Worm (Caenorhabditis elegans) whole organism, L4 larva: ENCODE results near the gene gldi-9.

Source experiments
- D1046.2 ChIP-seq: fragments of 200-800 bp; sonication (Bioruptor generic); IDR thresholded peaks from 2 replicates; pipeline ENCODE4 v1.3.6; 2022; ENCODE audit warnings: missing genetic modification characterization, missing compliant biosample characterization
- F10B5.3 ChIP-seq: sonication (generic microtip); optimal IDR thresholded peaks from 2 replicates; lab custom pipeline; 2016; ENCODE audit warnings: mild to moderate bottlenecking, missing genetic modification characterization, missing compliant biosample characterization
- F49E8.2 ChIP-seq: sonication (generic microtip); optimal IDR thresholded peaks from 2 replicates; lab custom pipeline; 2016; ENCODE audit warnings: missing compliant biosample characterization, mild to moderate bottlenecking, missing genetic modification characterization, borderline replicate concordance
- Y105C5A.15 ChIP-seq: fragments of 200-800 bp; sonication (Bioruptor generic); IDR thresholded peaks from 2 replicates; pipeline ENCODE4 v1.3.6; 2022; ENCODE audit warnings: missing genetic modification characterization, missing compliant biosample characterization
- Y5F2A.4 ChIP-seq: fragments of 200-800 bp; sonication (Bioruptor generic); optimal IDR thresholded peaks from 2 replicates; lab custom pipeline; 2018; ENCODE audit warnings: mild to moderate bottlenecking, missing genetic modification characterization, missing compliant biosample characterization
- Y75B8A.6 ChIP-seq: fragments of 200-800 bp; sonication (Bioruptor generic); IDR thresholded peaks from 2 replicates; pipeline ENCODE4 v1.3.6; 2022; ENCODE audit warnings: missing genetic modification reagents, missing genetic modification characterization, missing compliant biosample characterization
- aha-1 ChIP-seq: fragments of 150-350 bp; peaks from one replicate; lab custom pipeline; 2014; ENCODE audit warnings: missing biosample characterization, missing genetic modification characterization
- arid-1 ChIP-seq: fragments of 200-800 bp; sonication (Bioruptor generic); conservative IDR thresholded peaks from 2 replicates; pipeline ENCODE4 v1.3.6; 2022; ENCODE audit warnings: missing genetic modification reagents, missing genetic modification characterization, missing compliant biosample characterization
- attf-4 ChIP-seq: sonication (generic microtip); optimal IDR thresholded peaks from 3 replicates; lab custom pipeline; 2017; ENCODE audit warnings: missing biosample characterization, missing genetic modification characterization
- ceh-20 ChIP-seq: fragments of 200-800 bp; sonication (Bioruptor generic); IDR thresholded peaks from 2 replicates; pipeline ENCODE4 v1.3.6; 2022; ENCODE audit warnings: missing genetic modification reagents, missing genetic modification characterization, missing compliant biosample characterization
- ceh-28 ChIP-seq: fragments of 150-350 bp; optimal IDR thresholded peaks from 2 replicates; lab custom pipeline; 2014; ENCODE audit warnings: missing biosample characterization, missing genetic modification reagents, missing genetic modification characterization
- ceh-44 ChIP-seq: fragments of 200-800 bp; sonication (Bioruptor generic); IDR thresholded peaks from 2 replicates; pipeline ENCODE4 v1.3.6; 2022; ENCODE audit warnings: missing genetic modification reagents, missing genetic modification characterization, missing compliant biosample characterization
- ceh-62 ChIP-seq: sonication (generic microtip); optimal IDR thresholded peaks from 2 replicates; lab custom pipeline; 2017; ENCODE audit warnings: missing biosample characterization, missing genetic modification characterization
- ceh-82 ChIP-seq: sonication (generic microtip); optimal IDR thresholded peaks from 2 replicates; lab custom pipeline; 2017; ENCODE audit warnings: missing biosample characterization, missing genetic modification characterization
- ces-1 ChIP-seq: fragments of 150-350 bp; sonication (generic microtip); optimal IDR thresholded peaks from 4 replicates; lab custom pipeline; 2014; ENCODE audit warnings: missing biosample characterization, missing genetic modification reagents, missing genetic modification characterization
- daf-19 ChIP-seq: fragments of 200-800 bp; sonication (Bioruptor generic); conservative IDR thresholded peaks from 2 replicates; pipeline ENCODE4 v1.3.6; 2022; ENCODE audit warnings: missing genetic modification characterization, missing compliant biosample characterization
- daf-8 ChIP-seq: fragments of 200-800 bp; sonication (Bioruptor generic); IDR thresholded peaks from 2 replicates; pipeline ENCODE4 v1.3.6; 2022; ENCODE audit warnings: missing genetic modification characterization, missing compliant biosample characterization
- dmd-6 ChIP-seq: fragments of 200-800 bp; sonication (Bioruptor generic); IDR thresholded peaks from 2 replicates; pipeline ENCODE4 v1.3.6; 2022; ENCODE audit warnings: missing genetic modification reagents, missing genetic modification characterization, missing compliant biosample characterization
- dpl-1 ChIP-seq: fragments of 150-350 bp; optimal IDR thresholded peaks from 2 replicates; lab custom pipeline; 2014; ENCODE audit warnings: missing biosample characterization, missing genetic modification reagents, missing genetic modification characterization
- duxl-1 ChIP-seq: sonication (generic microtip); optimal IDR thresholded peaks from 2 replicates; lab custom pipeline; 2016; ENCODE audit warnings: mild to moderate bottlenecking, missing genetic modification characterization, moderate library complexity, missing compliant biosample characterization; ENCODE audit not compliant: poor library complexity
- egl-27 ChIP-seq: sonication (generic microtip); optimal IDR thresholded peaks from 3 replicates; lab custom pipeline; 2017; ENCODE audit warnings: missing biosample characterization, missing genetic modification reagents, missing genetic modification characterization
- fkh-10 ChIP-seq: fragments of 150-350 bp; optimal IDR thresholded peaks from 2 replicates; lab custom pipeline; 2014; ENCODE audit warnings: missing biosample characterization, missing genetic modification reagents, missing genetic modification characterization
- gei-8 ChIP-seq: fragments of 200-800 bp; sonication (Bioruptor generic); optimal IDR thresholded peaks from 2 replicates; lab custom pipeline; 2018; ENCODE audit warnings: mild to moderate bottlenecking, missing genetic modification characterization, missing compliant biosample characterization
- hif-1 ChIP-seq, 2 experiments: sonication (generic microtip); optimal IDR thresholded peaks; 2 replicates each; lab custom pipeline; 2016 to 2017; ENCODE audit warnings: missing compliant biosample characterization in 2 of 2, missing genetic modification characterization in 2 of 2, missing genetic modification reagents in 2 of 2, missing genotype in 2 of 2, mild to moderate bottlenecking in 1 of 2
- jun-1 ChIP-seq: fragments of 150-350 bp; optimal IDR thresholded peaks from 2 replicates; lab custom pipeline; 2014; ENCODE audit warnings: missing biosample characterization, missing genetic modification reagents, missing genetic modification characterization
- lin-1 ChIP-seq: fragments of 200-800 bp; sonication (Bioruptor generic); IDR thresholded peaks from 2 replicates; pipeline ENCODE4 v1.3.6; 2022; ENCODE audit warnings: missing genetic modification reagents, missing genetic modification characterization, missing compliant biosample characterization
- lin-13 ChIP-seq: fragments of 150-350 bp; optimal IDR thresholded peaks from 2 replicates; lab custom pipeline; 2014; ENCODE audit warnings: missing biosample characterization, missing genetic modification reagents, missing genetic modification characterization
- lin-15B ChIP-seq: fragments of 150-350 bp; sonication (generic microtip); optimal IDR thresholded peaks from 3 replicates; lab custom pipeline; 2014; ENCODE audit warnings: missing biosample characterization, missing genetic modification characterization
- lin-38 ChIP-seq: fragments of 200-800 bp; sonication (Bioruptor generic); IDR thresholded peaks from 2 replicates; pipeline ENCODE4 v1.3.6; 2022; ENCODE audit warnings: missing genetic modification reagents, missing genetic modification characterization, missing compliant biosample characterization
- lir-3 ChIP-seq: sonication (generic microtip); optimal IDR thresholded peaks from 2 replicates; lab custom pipeline; 2016; ENCODE audit warnings: mild to moderate bottlenecking, missing genetic modification characterization, missing compliant biosample characterization
- mdl-1 ChIP-seq, 2 experiments: fragments of 150-350 bp in 1 of 2; sonication (generic microtip) in 1 of 2; optimal IDR thresholded peaks; 2 replicates each; lab custom pipeline; 2014 to 2017; ENCODE audit warnings: missing biosample characterization in 2 of 2, missing genetic modification characterization in 2 of 2
- mep-1 ChIP-seq: fragments of 150-350 bp; sonication (generic microtip); optimal IDR thresholded peaks from 3 replicates; lab custom pipeline; 2014; ENCODE audit warnings: missing biosample characterization, missing genetic modification characterization
- nhr-10 ChIP-seq: fragments of 150-350 bp; optimal IDR thresholded peaks from 2 replicates; lab custom pipeline; 2014; ENCODE audit warnings: missing biosample characterization, missing genetic modification characterization
- nhr-111 ChIP-seq: fragments of 200-800 bp; sonication (Bioruptor generic); optimal IDR thresholded peaks from 2 replicates; lab custom pipeline; 2018; ENCODE audit warnings: mild to moderate bottlenecking, missing genetic modification characterization, missing compliant biosample characterization
- nhr-77 ChIP-seq: fragments of 150-350 bp; optimal IDR thresholded peaks from 2 replicates; lab custom pipeline; 2014; ENCODE audit warnings: missing biosample characterization, missing genetic modification characterization
- pqm-1 ChIP-seq: sonication (generic microtip); optimal IDR thresholded peaks from 2 replicates; lab custom pipeline; 2017; ENCODE audit warnings: missing biosample characterization, missing genetic modification characterization
- rbr-2 ChIP-seq: sonication (generic microtip); optimal IDR thresholded peaks from 2 replicates; lab custom pipeline; 2016; ENCODE audit warnings: missing genotype, missing genetic modification characterization, missing compliant biosample characterization
- sdz-12 ChIP-seq: fragments of 200-800 bp; sonication (Bioruptor generic); optimal IDR thresholded peaks from 2 replicates; lab custom pipeline; 2018; ENCODE audit warnings: mild to moderate bottlenecking, missing genetic modification characterization, missing compliant biosample characterization
- set-16 ChIP-seq: fragments of 200-800 bp; sonication (Bioruptor generic); IDR thresholded peaks from 2 replicates; pipeline ENCODE4 v1.3.6; 2022; ENCODE audit warnings: missing genetic modification reagents, missing genetic modification characterization, missing compliant biosample characterization
- snpc-1.2 ChIP-seq: fragments of 200-800 bp; sonication (Bioruptor generic); IDR thresholded peaks from 2 replicates; pipeline ENCODE4 v1.3.6; 2022; ENCODE audit warnings: missing genetic modification reagents, missing genetic modification characterization, missing compliant biosample characterization
- spr-1 ChIP-seq: sonication (generic microtip); optimal IDR thresholded peaks from 2 replicates; lab custom pipeline; 2016; ENCODE audit warnings: mild to moderate bottlenecking, missing genetic modification characterization, missing compliant biosample characterization
- tra-1 ChIP-seq: fragments of 200-800 bp; sonication (Bioruptor generic); IDR thresholded peaks from 2 replicates; pipeline ENCODE4 v1.3.6; 2022; ENCODE audit warnings: missing genetic modification reagents, missing genetic modification characterization, missing compliant biosample characterization
- unc-130 ChIP-seq: sonication (generic microtip); optimal IDR thresholded peaks from 2 replicates; lab custom pipeline; 2016; ENCODE audit warnings: missing genetic modification reagents, missing genetic modification characterization, missing compliant biosample characterization
- unc-39 ChIP-seq: sonication (generic microtip); optimal IDR thresholded peaks from 2 replicates; lab custom pipeline; 2017; ENCODE audit warnings: missing biosample characterization, missing genetic modification characterization
- unc-62 ChIP-seq, 3 experiments: fragments of 150-350 bp in 1 of 3; sonication (generic microtip); optimal IDR thresholded peaks in 2 of 3; peaks in 1 of 3; 1 replicate in 1 of 3; 2 replicates in 2 of 3; lab custom pipeline; 2014 to 2017; ENCODE audit warnings: missing biosample characterization in 3 of 3, missing genetic modification characterization in 3 of 3, missing genetic modification reagents in 3 of 3, missing genotype in 1 of 3
- vab-7 ChIP-seq: fragments of 200-800 bp; sonication (Bioruptor generic); IDR thresholded peaks from 2 replicates; pipeline ENCODE4 v1.3.6; 2022; ENCODE audit warnings: missing genetic modification reagents, missing genetic modification characterization, missing compliant biosample characterization
- zag-1 ChIP-seq: fragments of 150-350 bp; optimal IDR thresholded peaks from 2 replicates; lab custom pipeline; 2014; ENCODE audit warnings: missing biosample characterization, missing genetic modification characterization
- zfp-3 ChIP-seq: fragments of 200-800 bp; sonication (Bioruptor generic); conservative IDR thresholded peaks from 2 replicates; pipeline ENCODE4 v1.3.6; 2022; ENCODE audit warnings: missing genetic modification reagents, missing genetic modification characterization, missing compliant biosample characterization
- zip-11 ChIP-seq: fragments of 200-800 bp; sonication (Bioruptor generic); IDR thresholded peaks from 2 replicates; pipeline ENCODE4 v1.3.6; 2022; ENCODE audit warnings: missing genetic modification characterization, missing compliant biosample characterization
- zip-2 ChIP-seq: fragments of 150-350 bp; optimal IDR thresholded peaks from 2 replicates; lab custom pipeline; 2014; ENCODE audit warnings: missing biosample characterization, missing genetic modification characterization
- ztf-11 ChIP-seq: fragments of 150-350 bp; optimal IDR thresholded peaks from 2 replicates; lab custom pipeline; 2014; ENCODE audit warnings: missing biosample characterization, missing genetic modification characterization
- ztf-7 ChIP-seq: fragments of 150-350 bp; optimal IDR thresholded peaks from 2 replicates; lab custom pipeline; 2014; ENCODE audit warnings: missing biosample characterization, missing genetic modification characterization

gldi-9 gene

ce11 chrIII:2785840-2786239 is 29.7 kb upstream of the gldi-9 start, which contains the start of gene Y71H2AM.20:
TSS of gene Y71H2AM.20 (minus strand) at chrIII:2785948.
- no peak for TF ChIP-seq lir-3
- no peak for TF ChIP-seq set-16
- TF ChIP-seq nhr-10 (tag; lab: Kevin White, UChicago), result peak; percentile 77
- TF ChIP-seq tra-1 (GFP tag; lab: Robert Waterston, UW), result peak; percentile 44; the same call in 1 of the 2 replicates
- peak; percentile 94 for TF ChIP-seq lin-15B (tag; lab: Kevin White, UChicago)
- TF ChIP-seq nhr-77 (tag; lab: Kevin White, UChicago), result peak; percentile 98
- TF ChIP-seq zfp-3 (GFP tag; lab: Robert Waterston, UW), result peak; percentile 83
- TF ChIP-seq dpl-1 (GFP tag; lab: Kevin White, UChicago), result peak; percentile 92
- no peak for TF ChIP-seq gei-8 (GFP tag; lab: Kevin White, UChicago)
- peak; percentile 61; the same call in 1 of the 2 replicates for TF ChIP-seq Y75B8A.6
- TF ChIP-seq unc-130 (GFP tag; lab: Kevin White, UChicago), result peak; percentile 91
- no peak for TF ChIP-seq unc-39 (tag; lab: Kevin White, UChicago)
- no peak for TF ChIP-seq Y105C5A.15 (GFP tag; lab: Robert Waterston, UW)
- TF ChIP-seq zag-1 (tag; lab: Kevin White, UChicago), result no peak
- TF ChIP-seq zip-11, result no peak
- TF ChIP-seq zip-2 (tag; lab: Kevin White, UChicago), result peak; percentile 73
- TF ChIP-seq ceh-28 (tag; lab: Kevin White, UChicago), result peak; percentile 66
- peak; percentile 91 for TF ChIP-seq dmd-6
- peak; percentile 98 for TF ChIP-seq aha-1 (tag; lab: Kevin White, UChicago)
- peak; percentile 98 for TF ChIP-seq lin-13 (GFP tag; lab: Kevin White, UChicago)
- no peak for TF ChIP-seq attf-4
- TF ChIP-seq mdl-1 (tag; optimal IDR thresholded peaks at IDR 0.05; lab: Kevin White, UChicago), result peak in 1 of 2 experiments; percentile 79
- TF ChIP-seq ceh-44 (GFP tag; lab: Robert Waterston, UW), result peak; percentile 45; the same call in 1 of the 2 replicates
- TF ChIP-seq duxl-1 (tag; lab: Kevin White, UChicago), result peak; percentile 80
- TF ChIP-seq rbr-2, result peak; percentile 95
- peak; percentile 24 to 85 for TF ChIP-seq hif-1 (tag; optimal IDR thresholded peaks at IDR 0.05; lab: Kevin White, UChicago)
- TF ChIP-seq spr-1 (tag; lab: Kevin White, UChicago), result peak; percentile 91
- peak; percentile 94 for TF ChIP-seq arid-1 (GFP tag; lab: Robert Waterston, UW)
- no peak for TF ChIP-seq nhr-111 (GFP tag; lab: Kevin White, UChicago)
- peak; percentile 86 for TF ChIP-seq ztf-7 (tag; lab: Kevin White, UChicago)
- TF ChIP-seq jun-1 (tag; lab: Kevin White, UChicago), result peak; percentile 76
- no peak for TF ChIP-seq sdz-12
- peak; percentile 76 for TF ChIP-seq ces-1 (GFP tag; lab: Kevin White, UChicago)
- TF ChIP-seq Y5F2A.4 (GFP tag; lab: Kevin White, UChicago), result no peak
- TF ChIP-seq lin-38 (GFP tag; lab: Robert Waterston, UW), result peak; percentile 99
- no peak for TF ChIP-seq egl-27 (tag; lab: Kevin White, UChicago)
- no peak for TF ChIP-seq daf-8 (GFP tag; lab: Robert Waterston, UW)
- TF ChIP-seq ceh-62 (tag; lab: Kevin White, UChicago), result no peak
- TF ChIP-seq F49E8.2 (tag; lab: Kevin White, UChicago), result peak; percentile 76
- no peak for TF ChIP-seq daf-19 (GFP tag; lab: Robert Waterston, UW)
- TF ChIP-seq ceh-20 (GFP tag; lab: Robert Waterston, UW), result peak; percentile 80
- TF ChIP-seq vab-7 (GFP tag; lab: Robert Waterston, UW), result peak; percentile 88
- no peak for TF ChIP-seq snpc-1.2 (GFP tag; lab: Robert Waterston, UW)
- TF ChIP-seq fkh-10, result peak; percentile 97
- no peak for TF ChIP-seq ceh-82 (tag; lab: Kevin White, UChicago)
- TF ChIP-seq D1046.2 (GFP tag; lab: Robert Waterston, UW), result peak; percentile 69; the same call in 1 of the 2 replicates
- no peak for TF ChIP-seq ztf-11 (tag; lab: Kevin White, UChicago)
- TF ChIP-seq F10B5.3, result no peak
- TF ChIP-seq mep-1 (tag; lab: Kevin White, UChicago), result peak; percentile 99
- peak in 1 of 2 experiments; percentile 97 for TF ChIP-seq unc-62 (GFP tag; optimal IDR thresholded peaks at IDR 0.05 in 1 of 2; lab: Kevin White, UChicago)
- no peak for TF ChIP-seq unc-62 (tag; optimal IDR thresholded peaks at IDR 0.05; lab: Kevin White, UChicago)
- TF ChIP-seq pqm-1 (tag; lab: Kevin White, UChicago), result peak; percentile 83
- TF ChIP-seq lin-1, result peak; percentile 29; the same call in 1 of the 2 replicates
